Worm (Caenorhabditis elegans): Measurements from ENCODE around the gene cic-1.

cic-1 gene

DNA sequence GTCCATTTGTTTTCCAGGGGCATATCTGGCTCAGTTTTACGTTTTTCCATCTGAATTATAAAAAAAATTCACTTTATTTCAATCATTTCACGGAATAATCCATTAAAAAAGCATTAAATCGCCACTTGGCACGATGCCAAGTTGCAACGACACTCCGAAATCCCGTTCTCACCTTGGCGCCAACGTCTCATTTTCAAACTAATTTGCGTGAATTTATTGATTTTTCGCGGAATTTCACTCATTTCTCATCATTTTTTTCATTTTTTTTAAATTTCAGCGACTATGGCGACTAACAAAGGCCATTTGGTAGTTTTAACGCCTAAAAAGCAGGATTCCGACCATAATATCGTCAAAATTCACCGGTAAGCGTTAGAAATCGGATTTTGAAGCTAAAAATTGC lies 25.1 kb downstream of the cic-1 start, which contains the start of gene H14E04.2 (continued):
- TF ChIP-seq unc-62 (GFP tag; optimal IDR thresholded peaks at IDR 0.05 in 1 of 2): no peak
- TF ChIP-seq unc-62 (tag; optimal IDR thresholded peaks at IDR 0.05): no peak
- peak; percentile 44 for TF ChIP-seq rbr-2 (tag; optimal IDR thresholded peaks at IDR 0.05)
- TF ChIP-seq sdz-12 (GFP tag; optimal IDR thresholded peaks at IDR 0.05): no peak
- peak; percentile 87 for TF ChIP-seq aha-1 (tag)
- TF ChIP-seq mxl-2 (GFP tag; conservative IDR thresholded peaks at IDR 0.05): no peak
- TF ChIP-seq ceh-20 (GFP tag; IDR thresholded peaks at IDR 0.05): no peak
- no peak for TF ChIP-seq tra-1 (GFP tag; IDR thresholded peaks at IDR 0.05)
- TF ChIP-seq nhr-41 (GFP tag; IDR thresholded peaks at IDR 0.05): no peak
- no peak for TF ChIP-seq egl-43 (GFP tag; IDR thresholded peaks at IDR 0.05)
- TF ChIP-seq ceh-82 (tag; optimal IDR thresholded peaks at IDR 0.05): no peak
- TF ChIP-seq snpc-1.2 (GFP tag; IDR thresholded peaks at IDR 0.05): no peak
- no peak for TF ChIP-seq Y105C5A.15 (GFP tag; IDR thresholded peaks at IDR 0.05)
- peak; percentile 67 for TF ChIP-seq lin-13 (GFP tag; optimal IDR thresholded peaks at IDR 0.05)
- TF ChIP-seq arid-1 (GFP tag; conservative IDR thresholded peaks at IDR 0.05): no peak
- TF ChIP-seq duxl-1 (tag; optimal IDR thresholded peaks at IDR 0.05; ENCODE audit: poor library complexity): no peak
- TF ChIP-seq fos-1 (tag; optimal IDR thresholded peaks at IDR 0.05): no peak
- peak; percentile 59 for TF ChIP-seq mep-1 (tag; optimal IDR thresholded peaks at IDR 0.05)
- TF ChIP-seq nhr-10 (tag; optimal IDR thresholded peaks at IDR 0.05): no peak
- TF ChIP-seq D1046.2 (GFP tag; IDR thresholded peaks at IDR 0.05): no peak
- TF ChIP-seq hmg-1.1 (GFP tag; IDR thresholded peaks at IDR 0.05): no peak
- TF ChIP-seq spr-1 (tag; optimal IDR thresholded peaks at IDR 0.05): no peak
- TF ChIP-seq gei-8 (GFP tag; optimal IDR thresholded peaks at IDR 0.05): no peak
- no peak for TF ChIP-seq F10B5.3 (tag; optimal IDR thresholded peaks at IDR 0.05)
- no peak for TF ChIP-seq nhr-77 (tag; optimal IDR thresholded peaks at IDR 0.05)
- no peak for TF ChIP-seq spr-3 (GFP tag; optimal IDR thresholded peaks at IDR 0.05)
- no peak for TF ChIP-seq daf-8 (GFP tag; IDR thresholded peaks at IDR 0.05)
- no peak for TF ChIP-seq Y5F2A.4 (GFP tag; optimal IDR thresholded peaks at IDR 0.05)
- TF ChIP-seq dve-1 (tag; optimal IDR thresholded peaks at IDR 0.05; ENCODE audit: insufficient read depth): no peak
- TF ChIP-seq Y48G9A.11 (GFP tag; IDR thresholded peaks at IDR 0.05): peak; percentile 95
- no peak for TF ChIP-seq set-16 (GFP tag; IDR thresholded peaks at IDR 0.05)
- no peak for TF ChIP-seq snpc-4 (tag; optimal IDR thresholded peaks at IDR 0.05)
- TF ChIP-seq T20F7.1 (GFP tag; optimal IDR thresholded peaks at IDR 0.05): peak; percentile 97
- TF ChIP-seq ceh-28 (tag; optimal IDR thresholded peaks at IDR 0.05): no peak
- TF ChIP-seq ceh-32 (tag; optimal IDR thresholded peaks at IDR 0.05; ENCODE audit: poor library complexity): no peak
- TF ChIP-seq unc-130 (GFP tag; optimal IDR thresholded peaks at IDR 0.05): no peak
- TF ChIP-seq lin-15B (tag; optimal IDR thresholded peaks at IDR 0.05): no peak
- TF ChIP-seq ztf-11 (tag; optimal IDR thresholded peaks at IDR 0.05): no peak
- TF ChIP-seq F49E8.2 (tag; optimal IDR thresholded peaks at IDR 0.05; ENCODE audit: borderline replicate concordance): no peak
- TF ChIP-seq nhr-25 (tag; optimal IDR thresholded peaks at IDR 0.05; ENCODE audit: borderline replicate concordance, insufficient read depth): peak; percentile 45
- TF ChIP-seq daf-16 (GFP tag; optimal IDR thresholded peaks at IDR 0.05): no peak
- no peak for TF ChIP-seq daf-16 (tag; optimal IDR thresholded peaks at IDR 0.05)
- TF ChIP-seq nhr-42 (GFP tag; IDR thresholded peaks at IDR 0.05): no peak
- peak; percentile 73 for TF ChIP-seq lin-38 (GFP tag; IDR thresholded peaks at IDR 0.05)
- TF ChIP-seq lsy-2 (tag; optimal IDR thresholded peaks at IDR 0.05): peak; percentile 11 to 88
- TF ChIP-seq nhr-76 (tag; optimal IDR thresholded peaks at IDR 0.05): no peak
- no peak for TF ChIP-seq tag-97 (GFP tag; IDR thresholded peaks at IDR 0.05)
- TF ChIP-seq pha-4 (GFP tag; IDR thresholded peaks at IDR 0.05): peak; percentile 35; the same call in 1 of the 2 replicates
- no peak for TF ChIP-seq pha-4 (tag; optimal IDR thresholded peaks at IDR 0.05)
- no peak for TF ChIP-seq daf-19 (GFP tag; conservative IDR thresholded peaks at IDR 0.05)
- TF ChIP-seq hlh-30 (tag; optimal IDR thresholded peaks at IDR 0.05; ENCODE audit: insufficient read depth): peak; percentile 49
- no peak for TF ChIP-seq nhr-111 (GFP tag; optimal IDR thresholded peaks at IDR 0.05)
- TF ChIP-seq nhr-11 (tag; optimal IDR thresholded peaks at IDR 0.05): peak; percentile 26
